Fruit fly (Drosophila melanogaster) whole organism, wandering third instar larva: Measurements from ENCODE around the gene COX5BL.
A peak's percentile ranks its signal among the peaks of the same experiment; 100 is the strongest.

Source experiments
- Abd-B ChIP-seq: fragments of >200 bp; optimal IDR thresholded peaks from 2 replicates; lab custom pipeline; 2017; ENCODE audit warnings: missing biosample characterization, missing genetic modification characterization
- CG32264 ChIP-seq: fragments of 200-800 bp; sonication (Bioruptor generic); optimal IDR thresholded peaks from 2 replicates; lab custom pipeline; 2016; ENCODE audit warnings: missing biosample characterization, missing genetic modification characterization
- CG9705 ChIP-seq: fragments of 200-800 bp; sonication (Bioruptor generic); optimal IDR thresholded peaks from 2 replicates; lab custom pipeline; 2018; ENCODE audit warnings: missing biosample characterization, mild to moderate bottlenecking, missing genetic modification characterization
- CrebA ChIP-seq: fragments of 200-800 bp; sonication (Bioruptor generic); optimal IDR thresholded peaks from 2 replicates; lab custom pipeline; 2016; ENCODE audit warnings: missing biosample characterization, mild to moderate bottlenecking, missing genetic modification characterization, borderline replicate concordance
- Dif ChIP-seq: fragments of 200-275, 200-300 bp; sonication (Bioruptor generic); optimal IDR thresholded peaks from 2 replicates; lab custom pipeline; 2018; ENCODE audit warnings: missing biosample characterization, missing genetic modification characterization; ENCODE audit not compliant: partially characterized antibody
- GATAd ChIP-seq: sonication (Bioruptor generic); optimal IDR thresholded peaks from 2 replicates; lab custom pipeline; 2016; ENCODE audit warnings: missing biosample characterization, missing genetic modification characterization
- HLH106 ChIP-seq: fragments of 200-800 bp; optimal IDR thresholded peaks from 3 replicates; lab custom pipeline; 2019; ENCODE audit warnings: missing biosample characterization, mild to moderate bottlenecking, missing genetic modification characterization, moderate library complexity
- Hnf4 ChIP-seq: fragments of 200-800 bp; sonication (Bioruptor generic); optimal IDR thresholded peaks from 2 replicates; lab custom pipeline; 2016; ENCODE audit warnings: missing biosample characterization, mild to moderate bottlenecking, missing genetic modification characterization
- Hr78 ChIP-seq: fragments of >200 bp; optimal IDR thresholded peaks from 2 replicates; lab custom pipeline; 2017; ENCODE audit warnings: missing biosample characterization, missing genetic modification characterization
- Jra ChIP-seq: sonication (Bioruptor generic); optimal IDR thresholded peaks from 2 replicates; lab custom pipeline; 2016; ENCODE audit warnings: missing biosample characterization, missing genetic modification characterization
- Mio ChIP-seq: sonication (Bioruptor generic); optimal IDR thresholded peaks from 2 replicates; lab custom pipeline; 2016; ENCODE audit warnings: missing biosample characterization, missing genetic modification characterization
- Myc ChIP-seq: fragments of >200 bp; optimal IDR thresholded peaks from 2 replicates; lab custom pipeline; 2017
- N ChIP-seq: fragments of >200 bp; optimal IDR thresholded peaks from 2 replicates; lab custom pipeline; 2018; ENCODE audit warnings: missing biosample characterization, missing external identifiers, missing genetic modification characterization
- OdsH ChIP-seq: fragments of 200-800 bp; sonication (Bioruptor generic); optimal IDR thresholded peaks from 2 replicates; lab custom pipeline; 2016; ENCODE audit warnings: missing biosample characterization, mild to moderate bottlenecking, missing genetic modification characterization
- Rel ChIP-seq, 2 experiments: fragments of 200-800 bp; sonication (Bioruptor generic) in 1 of 2; optimal IDR thresholded peaks; 2 replicates in 1 of 2; 3 replicates in 1 of 2; lab custom pipeline; 2016 to 2019; ENCODE audit warnings: mild to moderate bottlenecking in 2 of 2, missing biosample characterization in 2 of 2, missing genetic modification characterization in 2 of 2, moderate library complexity in 1 of 2
- Sp1 ChIP-seq: fragments of 200-800 bp; sonication (Bioruptor generic); optimal IDR thresholded peaks from 3 replicates; lab custom pipeline; 2019; ENCODE audit warnings: missing biosample characterization, mild to moderate bottlenecking, missing genetic modification characterization, moderate library complexity
- Vsx2 ChIP-seq: fragments of 200-300, 225-300 bp; sonication (Bioruptor generic); optimal IDR thresholded peaks from 2 replicates; lab custom pipeline; 2018; ENCODE audit warnings: missing biosample characterization, missing genetic modification characterization; ENCODE audit not compliant: partially characterized antibody
- br ChIP-seq: fragments of 200-800 bp; sonication (Bioruptor generic); optimal IDR thresholded peaks from 2 replicates; lab custom pipeline; 2016; ENCODE audit warnings: missing biosample characterization, missing genetic modification characterization
- dl ChIP-seq, 2 experiments: fragments of 175-275, 200-275 bp in 1 of 2; fragments of 200-275 bp in 1 of 2; sonication (Bioruptor generic); optimal IDR thresholded peaks; lab custom pipeline; 2018; ENCODE audit warnings: mild to moderate bottlenecking in 2 of 2, missing biosample characterization in 2 of 2, missing genetic modification characterization in 2 of 2, moderate library complexity in 2 of 2; ENCODE audit not compliant: partially characterized antibody in 2 of 2, insufficient read depth in 1 of 2
- dmrt93B ChIP-seq: fragments of 200-800 bp; sonication (Bioruptor generic); optimal IDR thresholded peaks from 2 replicates; lab custom pipeline; 2018; ENCODE audit warnings: missing biosample characterization, mild to moderate bottlenecking, missing genetic modification characterization
- dsf ChIP-seq: sonication (Bioruptor generic); optimal IDR thresholded peaks from 2 replicates; lab custom pipeline; 2016; ENCODE audit warnings: missing biosample characterization, missing genetic modification characterization, borderline replicate concordance
- ey ChIP-seq: fragments of 200-800 bp; sonication (Bioruptor generic); optimal IDR thresholded peaks from 2 replicates; lab custom pipeline; 2016; ENCODE audit warnings: missing biosample characterization, missing genetic modification characterization
- foxo ChIP-seq, 2 experiments: fragments of 200-800 bp; sonication (Bioruptor generic); optimal IDR thresholded peaks; 2 replicates in 1 of 2; 3 replicates in 1 of 2; lab custom pipeline; 2016 to 2017; ENCODE audit warnings: missing biosample characterization in 2 of 2, missing genetic modification characterization in 2 of 2
- fru ChIP-seq: fragments of 200-800 bp; sonication (Bioruptor generic); optimal IDR thresholded peaks from 3 replicates; lab custom pipeline; 2016; ENCODE audit warnings: missing biosample characterization, mild to moderate bottlenecking, missing genetic modification characterization
- h ChIP-seq: fragments of 200-800 bp; sonication (Bioruptor generic); optimal IDR thresholded peaks from 3 replicates; lab custom pipeline; 2016; ENCODE audit warnings: missing biosample characterization, mild to moderate bottlenecking, missing genetic modification characterization
- jim ChIP-seq: fragments of 175-275, 200-325 bp; sonication (Bioruptor generic); optimal IDR thresholded peaks from 2 replicates; lab custom pipeline; 2016; ENCODE audit warnings: missing biosample characterization, mild to moderate bottlenecking, missing genetic modification characterization
- pan ChIP-seq: fragments of >200 bp; optimal IDR thresholded peaks from 2 replicates; lab custom pipeline; 2017
- rgr ChIP-seq: fragments of 200-800 bp; sonication (Bioruptor generic); optimal IDR thresholded peaks from 3 replicates; lab custom pipeline; 2016; ENCODE audit warnings: missing biosample characterization, mild to moderate bottlenecking, missing genetic modification characterization
- sage ChIP-seq: fragments of 200-800 bp; sonication (Bioruptor generic); optimal IDR thresholded peaks from 2 replicates; lab custom pipeline; 2016; ENCODE audit warnings: missing biosample characterization, mild to moderate bottlenecking, missing genetic modification characterization
- sv ChIP-seq: fragments of 200-800 bp; sonication (Bioruptor generic); optimal IDR thresholded peaks from 3 replicates; lab custom pipeline; 2016; ENCODE audit warnings: missing biosample characterization, missing genetic modification characterization
- tai ChIP-seq: sonication (Bioruptor generic); optimal IDR thresholded peaks from 2 replicates; lab custom pipeline; 2016; ENCODE audit warnings: missing biosample characterization, missing genetic modification characterization
- usp ChIP-seq: fragments of >200 bp; optimal IDR thresholded peaks from 2 replicates; lab custom pipeline; 2017; ENCODE audit warnings: missing biosample characterization, missing genetic modification characterization
- woc ChIP-seq: sonication (Bioruptor generic); optimal IDR thresholded peaks from 2 replicates; lab custom pipeline; 2016; ENCODE audit warnings: missing biosample characterization, mild to moderate bottlenecking, missing genetic modification characterization

Gene COX5BL

dm6 chr2L:6550809-6551208, 8.4 kb upstream of the COX5BL start:
- TF ChIP-seq OdsH (GFP tag; lab: Kevin White, UChicago) (no peak), Myc (lab: Kevin White, UChicago) (no peak), tai (no peak), GATAd (GFP tag; lab: Kevin White, UChicago) (no peak), Abd-B (no peak), CrebA (GFP tag; lab: Kevin White, UChicago) (no peak), Hnf4 (GFP tag; lab: Kevin White, UChicago) (no peak), CG9705 (GFP tag; lab: Kevin White, UChicago) (no peak), rgr (GFP tag; lab: Kevin White, UChicago) (no peak), sv (no peak), h (GFP tag; lab: Kevin White, UChicago) (no peak), woc (GFP tag; lab: Kevin White, UChicago) (no peak), Vsx2 (GFP tag; lab: Kevin White, UChicago) (no peak), pan (lab: Kevin White, UChicago) (no peak), Rel (GFP tag; optimal IDR thresholded peaks at IDR 0.05; lab: Kevin White, UChicago) (no peak), Rel (tag; optimal IDR thresholded peaks at IDR 0.05; lab: Kevin White, UChicago) (no peak), foxo (GFP tag; optimal IDR thresholded peaks at IDR 0.05; lab: Kevin White, UChicago) (no peak), CG32264 (GFP tag; lab: Kevin White, UChicago) (no peak), dsf (GFP tag; lab: Kevin White, UChicago) (no peak), Mio (GFP tag; lab: Kevin White, UChicago) (no peak)

DNA sequence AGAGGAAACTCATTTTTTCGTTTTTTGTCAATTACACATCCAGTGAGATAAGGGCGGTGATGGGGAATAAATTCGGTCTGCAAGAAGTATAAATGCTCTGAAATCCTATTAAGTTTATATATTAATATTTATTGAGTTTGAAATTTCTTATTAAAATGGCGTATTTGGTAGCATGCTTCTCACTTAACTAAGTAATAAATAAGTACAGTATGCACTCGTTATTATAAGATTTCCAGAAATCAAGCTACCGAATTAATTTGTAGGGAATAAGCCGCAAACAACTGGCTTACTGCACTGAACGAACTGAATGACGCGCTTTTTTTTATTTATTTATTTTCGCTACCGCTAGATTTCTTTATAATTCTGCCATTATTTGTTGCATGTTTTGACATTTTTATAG, 7.8 kb upstream of the COX5BL start:
- TF ChIP-seq Mio (GFP tag; lab: Kevin White, UChicago) (no peak), OdsH (GFP tag; lab: Kevin White, UChicago) (peak; percentile 27), Rel (GFP tag; optimal IDR thresholded peaks at IDR 0.05; lab: Kevin White, UChicago) (no peak), Rel (tag; optimal IDR thresholded peaks at IDR 0.05; lab: Kevin White, UChicago) (no peak), usp (no peak), Dif (GFP tag; lab: Kevin White, UChicago) (no peak), Hnf4 (GFP tag; lab: Kevin White, UChicago) (no peak), Sp1 (GFP tag; lab: Kevin White, UChicago) (no peak), N (GFP tag; lab: Kevin White, UChicago) (no peak), Vsx2 (GFP tag; lab: Kevin White, UChicago) (no peak), h (GFP tag; lab: Kevin White, UChicago) (peak; percentile 52), dsf (GFP tag; lab: Kevin White, UChicago) (no peak), Hr78 (GFP tag; lab: Kevin White, UChicago) (no peak), sage (GFP tag; lab: Kevin White, UChicago) (peak; percentile 1), Myc (lab: Kevin White, UChicago) (no peak), fru (GFP tag; lab: Kevin White, UChicago) (peak; percentile 45), Abd-B (no peak), CG32264 (GFP tag; lab: Kevin White, UChicago) (no peak), dmrt93B (GFP tag; lab: Kevin White, UChicago) (peak; percentile 21), foxo (GFP tag; optimal IDR thresholded peaks at IDR 0.05; lab: Kevin White, UChicago) (no peak), CrebA (GFP tag; lab: Kevin White, UChicago) (no peak), tai (no peak), HLH106 (peak; percentile 59), rgr (GFP tag; lab: Kevin White, UChicago) (peak; percentile 36)

dm6 chr2L:6552345-6552744, 6.9 kb upstream of the COX5BL start:
- TF ChIP-seq woc (GFP tag; lab: Kevin White, UChicago) (no peak), dmrt93B (GFP tag; lab: Kevin White, UChicago) (no peak), CG32264 (GFP tag; lab: Kevin White, UChicago) (no peak), Jra (GFP tag; lab: Kevin White, UChicago) (no peak), sv (no peak), dl (GFP tag; optimal IDR thresholded peaks at IDR 0.05; lab: Kevin White, UChicago; ENCODE audit: insufficient read depth in 1 of 2, partially characterized antibody in 2 of 2) (no peak)

DNA sequence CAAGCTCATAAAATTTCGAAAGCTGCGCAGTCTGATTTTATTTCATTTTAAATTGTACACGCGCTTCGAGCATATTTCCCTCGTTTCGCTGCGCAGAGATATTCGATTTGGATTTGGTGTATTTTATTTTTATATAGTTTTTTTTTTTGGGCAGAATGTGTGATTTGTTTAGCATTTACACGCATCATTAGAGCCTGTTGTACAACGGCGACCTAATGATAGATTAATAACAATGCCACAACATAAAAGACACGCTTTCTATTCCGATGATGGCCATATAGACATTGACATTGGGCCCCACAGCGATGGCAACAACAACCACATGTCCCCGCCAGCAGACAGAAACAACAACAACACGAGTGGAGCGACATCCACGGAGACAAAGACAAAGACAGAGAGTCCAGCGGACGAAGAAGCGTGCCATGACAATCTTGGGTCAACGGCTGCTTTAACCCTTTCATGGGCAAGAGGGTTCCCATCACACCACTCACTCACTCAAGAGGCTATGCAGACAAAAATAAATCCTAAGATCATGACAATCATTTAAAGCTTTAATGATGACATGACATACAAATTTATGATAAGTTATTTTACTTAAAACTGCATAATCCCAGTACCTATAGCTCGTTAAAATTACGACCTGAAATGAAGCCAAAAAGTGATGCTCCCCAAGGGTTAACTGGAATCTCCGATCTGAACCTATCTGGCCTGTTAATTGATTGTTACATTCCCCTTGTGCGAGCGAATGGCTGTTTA, 6.0 kb upstream of the COX5BL start:
- TF ChIP-seq sage (GFP tag; lab: Kevin White, UChicago) (no peak), GATAd (GFP tag; lab: Kevin White, UChicago) (no peak), dsf (GFP tag; lab: Kevin White, UChicago) (no peak), Jra (GFP tag; lab: Kevin White, UChicago) (no peak), Myc (lab: Kevin White, UChicago) (no peak), jim (GFP tag; lab: Kevin White, UChicago) (no peak), br (no peak), rgr (GFP tag; lab: Kevin White, UChicago) (no peak), tai (no peak), dl (GFP tag; optimal IDR thresholded peaks at IDR 0.05; lab: Kevin White, UChicago; ENCODE audit: insufficient read depth in 1 of 2, partially characterized antibody in 2 of 2) (no peak), foxo (GFP tag; optimal IDR thresholded peaks at IDR 0.05; lab: Kevin White, UChicago) (no peak), ey (GFP tag; lab: Kevin White, UChicago) (no peak), usp (no peak), Hr78 (GFP tag; lab: Kevin White, UChicago) (no peak), Hnf4 (GFP tag; lab: Kevin White, UChicago) (no peak), Vsx2 (GFP tag; lab: Kevin White, UChicago) (no peak)
